Fruit fly (Drosophila melanogaster): ENCODE measurements around the gene Or35a.

DNA sequence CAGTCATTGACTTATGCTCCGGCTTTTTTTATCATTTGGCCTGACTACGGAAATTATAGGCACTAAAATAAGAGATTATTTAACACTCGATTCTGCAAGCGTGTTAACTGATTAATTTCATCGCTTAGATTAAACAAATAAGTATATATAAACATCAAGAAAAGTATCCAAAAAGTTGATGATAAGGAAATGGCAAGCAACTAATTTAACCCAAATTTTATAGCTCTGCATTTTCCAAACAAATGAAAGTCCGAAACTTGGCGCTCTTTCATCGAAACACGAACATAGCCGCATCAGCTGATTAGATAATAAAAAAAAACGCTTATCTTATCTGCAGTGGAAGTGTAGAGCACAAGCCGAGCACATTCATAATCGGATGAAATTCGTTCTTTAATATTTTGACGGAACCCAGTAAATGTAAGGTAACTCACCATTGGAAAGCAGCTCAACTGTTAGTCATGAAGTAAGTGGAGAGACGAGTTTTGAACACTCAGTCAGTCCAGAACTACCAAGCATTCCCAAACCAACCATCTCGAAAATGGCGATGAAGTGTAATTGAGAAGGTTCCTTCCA lies 6.3 kb upstream of the Or35a start, which contains the start of gene CG18480:
- TF ChIP-seq insv (optimal IDR thresholded peaks at IDR 0.05): no peak
- no peak for TF ChIP-seq psq (optimal IDR thresholded peaks at IDR 0.05)

Data from Kc167 (cell line).